Worm (Caenorhabditis elegans): ENCODE results near the gene ptr-20.
"Not testable (repeated sequence)": the region's sequence is repeated elsewhere in the genome, so short reads cannot be mapped to it uniquely, and the experiment has no call there.

Gene ptr-20

DNA sequence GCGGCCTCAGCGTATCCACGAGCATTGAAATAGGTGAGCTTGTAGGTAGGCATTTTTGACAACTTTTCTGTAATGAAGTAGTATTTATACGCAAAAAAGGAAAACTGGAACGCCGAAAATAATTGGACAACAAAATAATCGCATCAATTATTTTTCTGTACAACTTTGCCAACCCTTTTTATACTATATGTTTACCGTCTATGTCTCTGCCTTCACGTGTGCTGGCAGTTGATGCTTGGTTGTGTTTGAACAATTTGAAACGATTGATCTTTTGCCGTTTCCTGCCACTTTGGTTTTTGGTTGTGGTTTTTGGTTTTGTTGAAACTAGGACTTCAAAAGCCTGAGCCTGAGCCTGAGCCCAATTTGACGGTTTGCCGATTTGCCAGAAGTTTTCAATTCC lies 9.4 kb downstream of the ptr-20 start, which contains the start of gene gst-28:
TSS of gene gst-28 (minus strand) at position 238 of the 400 bp plus-strand sequence.
- no peak for TF ChIP-seq sptf-1 (tag; optimal IDR thresholded peaks at IDR 0.05)
- TF ChIP-seq pha-4 (tag; optimal IDR thresholded peaks at IDR 0.05): no peak
- no peak for TF ChIP-seq ztf-11 (tag; optimal IDR thresholded peaks at IDR 0.05)
- TF ChIP-seq sem-2 (GFP tag; optimal IDR thresholded peaks at IDR 0.05): no peak
- no peak for TF ChIP-seq nhr-76 (tag; optimal IDR thresholded peaks at IDR 0.05)
- no peak for TF ChIP-seq ham-2 (GFP tag; optimal IDR thresholded peaks at IDR 0.05)
- no peak for TF ChIP-seq hlh-1 (tag; optimal IDR thresholded peaks at IDR 0.05)
- no peak for TF ChIP-seq elt-3 (tag; optimal IDR thresholded peaks at IDR 0.05)

ce11 chrII:15169811-15170282 lies 11.9 kb downstream of the ptr-20 start, which contains the start of gene gst-29:
Gene gst-29, minus strand, starts transcription at chrII:15169861.
- TF ChIP-seq mls-2 (tag; optimal IDR thresholded peaks at IDR 0.05) (no peak), elt-1 (tag; optimal IDR thresholded peaks at IDR 0.05; ENCODE audit: borderline replicate concordance, insufficient read depth) (no peak), nhr-76 (tag; optimal IDR thresholded peaks at IDR 0.05) (no peak)

DNA sequence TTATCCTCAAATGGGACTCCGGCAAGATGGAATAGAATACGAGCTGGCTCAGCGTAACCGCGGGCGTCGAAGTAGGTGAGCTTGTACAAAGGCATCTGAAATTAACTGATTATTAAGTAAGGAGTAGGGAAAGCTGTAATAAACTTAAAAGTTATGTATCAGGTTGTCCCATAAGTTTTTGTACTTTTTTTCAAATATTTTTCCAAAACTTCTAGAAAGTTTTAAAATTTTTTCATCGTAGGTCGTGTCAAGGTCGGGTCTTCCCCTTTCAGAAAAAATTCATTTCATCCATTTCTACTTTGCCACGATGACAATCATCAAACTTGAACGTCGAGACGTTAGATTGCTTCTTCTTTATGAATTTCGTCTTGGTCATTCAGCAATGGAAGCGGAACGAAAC lies 13.8 kb downstream of the ptr-20 start, which contains the start of gene gst-39:
TSS of gene gst-39 (minus strand) at position 101 of the 400 bp plus-strand sequence.
- TF ChIP-seq hlh-1 (tag; optimal IDR thresholded peaks at IDR 0.05); unc-120 (tag; optimal IDR thresholded peaks at IDR 0.05; ENCODE audit: poor library complexity, severe bottlenecking); nhr-12 (tag; optimal IDR thresholded peaks at IDR 0.05): not testable (repeated sequence)

DNA sequence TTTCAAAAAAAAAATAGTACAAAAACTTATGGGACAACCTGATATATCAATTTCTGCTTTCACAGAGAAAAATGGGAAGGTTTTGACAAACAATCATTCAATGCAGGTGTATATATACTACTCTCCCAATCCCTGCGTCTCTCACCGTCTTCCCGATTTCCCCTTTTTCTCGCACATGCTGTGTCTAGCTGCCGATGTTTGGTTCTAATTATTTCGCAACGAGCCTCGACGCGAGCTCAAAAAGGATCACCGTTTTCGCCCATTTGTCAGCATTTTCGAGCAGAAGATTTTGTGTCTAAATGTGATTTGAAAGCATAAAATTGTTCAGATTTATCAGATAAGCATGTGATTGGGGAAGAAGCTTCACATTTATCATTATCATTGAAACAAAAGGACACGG lies 15.2 kb downstream of the ptr-20 start:
- TF ChIP-seq lin-13 (tag; optimal IDR thresholded peaks at IDR 0.05) (no peak), unc-120 (tag; optimal IDR thresholded peaks at IDR 0.05; ENCODE audit: poor library complexity, severe bottlenecking) (peak; percentile 13), zip-8 (tag; optimal IDR thresholded peaks at IDR 0.05) (no peak), elt-3 (tag; optimal IDR thresholded peaks at IDR 0.05) (no peak), ztf-11 (tag; optimal IDR thresholded peaks at IDR 0.05) (no peak), pha-4 (tag; optimal IDR thresholded peaks at IDR 0.05) (peak; percentile 23), nhr-2 (tag; optimal IDR thresholded peaks at IDR 0.05) (no peak)

ce11 chrII:15174915-15175548 lies 17.1 kb downstream of the ptr-20 start, which contains the start of gene gst-31:
Gene gst-31, minus strand, starts transcription at chrII:15174965.
- TF ChIP-seq lin-32 (GFP tag; optimal IDR thresholded peaks at IDR 0.05) (no peak), nhr-76 (tag; optimal IDR thresholded peaks at IDR 0.05) (no peak), blmp-1 (tag; optimal IDR thresholded peaks at IDR 0.05) (no peak), ceh-83 (GFP tag; optimal IDR thresholded peaks at IDR 0.05) (no peak), mls-2 (tag; optimal IDR thresholded peaks at IDR 0.05) (no peak), nhr-28 (tag; optimal IDR thresholded peaks at IDR 0.05) (no peak), mep-1 (tag; optimal IDR thresholded peaks at IDR 0.05) (no peak), nhr-237 (tag; optimal IDR thresholded peaks at IDR 0.05) (no peak), nhr-2 (tag; optimal IDR thresholded peaks at IDR 0.05) (no peak), flh-1 (GFP tag; optimal IDR thresholded peaks at IDR 0.05) (no peak), elt-3 (tag; optimal IDR thresholded peaks at IDR 0.05) (no peak), ceh-39 (tag; optimal IDR thresholded peaks at IDR 0.05) (no peak), ceh-43 (GFP tag; optimal IDR thresholded peaks at IDR 0.05) (no peak), cnd-1 (tag; optimal IDR thresholded peaks at IDR 0.05) (no peak), bed-3 (GFP tag; optimal IDR thresholded peaks at IDR 0.05) (no peak), sptf-1 (tag; optimal IDR thresholded peaks at IDR 0.05) (no peak), unc-39 (tag; optimal IDR thresholded peaks at IDR 0.05) (no peak), ces-1 (GFP tag; optimal IDR thresholded peaks at IDR 0.05) (no peak), snpc-4 (tag; optimal IDR thresholded peaks at IDR 0.05) (no peak), hlh-1 (tag; optimal IDR thresholded peaks at IDR 0.05) (no peak)

DNA sequence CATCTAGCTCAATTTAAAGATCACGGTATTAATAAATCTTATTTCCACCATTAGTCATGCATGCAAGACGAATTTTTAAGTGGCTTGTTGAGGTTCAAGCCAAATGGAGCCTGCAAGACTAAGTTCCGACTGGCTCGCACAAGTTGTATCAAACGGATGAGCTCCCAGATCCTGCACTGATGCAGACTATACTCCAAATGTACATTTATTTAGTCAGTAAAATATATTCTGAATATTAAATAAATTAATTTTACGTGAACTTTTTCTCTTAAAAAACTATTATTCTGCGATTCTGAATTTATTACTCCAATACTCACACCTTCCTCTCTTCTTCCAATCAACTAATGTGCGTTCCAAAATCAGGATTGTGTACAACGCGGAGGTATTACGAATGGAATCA lies 17.7 kb downstream of the ptr-20 start, which contains the start of gene Y53F4B.36:
TSS of gene Y53F4B.36 (plus strand) at position 301 of the 400 bp plus-strand sequence.
- TF ChIP-seq nhr-12 (tag; optimal IDR thresholded peaks at IDR 0.05) (no peak), sem-2 (GFP tag; optimal IDR thresholded peaks at IDR 0.05) (no peak), lin-13 (tag; optimal IDR thresholded peaks at IDR 0.05) (no peak)

Data from whole organism, mixed stage, embryonic.